Worm (Caenorhabditis elegans): ENCODE results near the gene Y7A5A.24.

DNA sequence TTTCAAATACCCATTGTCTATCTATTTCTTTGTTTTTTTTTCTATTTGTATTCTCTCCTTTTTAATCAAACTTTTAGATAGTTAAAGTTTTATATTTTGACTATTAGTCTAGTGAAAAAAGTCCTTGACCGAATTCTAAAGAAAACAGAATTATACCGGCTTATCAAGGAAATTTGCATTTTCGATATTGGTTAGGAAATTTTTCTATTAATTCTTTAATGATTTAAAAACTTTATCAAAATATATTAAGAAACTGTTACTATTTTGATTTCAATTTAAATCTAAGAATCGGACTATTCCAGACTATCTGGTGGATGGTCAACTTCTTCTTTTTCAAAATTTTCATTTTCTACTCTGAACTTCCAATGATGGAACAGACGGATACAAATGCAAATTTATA is 46.1 kb upstream of the Y7A5A.24 start, which contains the start of gene Y7A5A.20:
- TF ChIP-seq him-1 (tag; optimal IDR thresholded peaks at IDR 0.05) (no peak), dao-5 (tag; optimal IDR thresholded peaks at IDR 0.05) (no peak)

Data from whole organism, L4/young adult.